Worm (Caenorhabditis elegans): Measurements from ENCODE around the gene T13F2.4.

DNA sequence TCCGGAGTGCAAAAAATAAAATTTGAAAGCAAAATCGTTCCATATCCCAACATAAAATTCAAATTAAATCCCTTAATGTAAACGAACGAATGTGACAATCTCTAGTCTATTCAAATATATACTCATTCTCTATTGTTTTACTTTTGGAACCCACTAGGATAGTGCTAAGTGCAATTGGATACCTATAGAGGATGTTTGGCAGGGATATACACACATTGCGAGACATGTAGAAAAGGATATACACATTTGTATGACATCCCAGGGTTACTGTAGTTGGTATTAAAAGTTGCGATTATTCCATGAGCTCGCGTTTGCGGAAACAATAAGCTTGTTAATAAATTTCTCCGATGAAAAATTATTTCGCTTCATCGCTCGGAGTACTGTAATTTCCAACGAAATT lies 16.2 kb upstream of the T13F2.4 start:
- TF ChIP-seq pes-1 (GFP tag; IDR thresholded peaks at IDR 0.05) (peak; percentile 27; the same call in 1 of the 2 replicates), tra-4 (tag; optimal IDR thresholded peaks at IDR 0.05) (peak; percentile 33), F13C5.2 (tag; optimal IDR thresholded peaks at IDR 0.05) (no peak), ama-1 (optimal IDR thresholded peaks at IDR 0.05) (no peak), ets-7 (tag; optimal IDR thresholded peaks at IDR 0.05) (no peak)
